Fruit fly (Drosophila melanogaster) whole organism, pupa: ENCODE measurements around the gene Srlp.

ENCODE experiments used
- CG10348 ChIP-seq: fragments of 200-800 bp; sonication (Bioruptor generic); IDR thresholded peaks from 2 replicates; pipeline ENCODE4 v1.3.6; 2022; ENCODE audit warnings: missing biosample characterization, missing genetic modification characterization
- CG12605 ChIP-seq: fragments of 200-800 bp; sonication (Bioruptor generic); IDR thresholded peaks from 2 replicates; pipeline ENCODE4 v1.3.6; 2022; ENCODE audit warnings: missing biosample characterization, missing genetic modification characterization
- CG13204 ChIP-seq: fragments of 200-800 bp; sonication (Bioruptor generic); optimal IDR thresholded peaks from 2 replicates; lab custom pipeline; 2018; ENCODE audit warnings: missing biosample characterization, mild to moderate bottlenecking, missing genetic modification characterization, moderate library complexity
- CG14655 ChIP-seq: fragments of 200-800 bp; sonication (Bioruptor generic); optimal IDR thresholded peaks from 3 replicates; lab custom pipeline; 2017; ENCODE audit warnings: mild to moderate bottlenecking, missing biosample characterization, missing genetic modification reagents, missing genetic modification characterization
- CG15710 ChIP-seq: fragments of 200-800 bp; sonication (Bioruptor generic); optimal IDR thresholded peaks from 2 replicates; lab custom pipeline; 2018; ENCODE audit warnings: missing biosample characterization, mild to moderate bottlenecking, missing genetic modification characterization, moderate library complexity
- CG17806 ChIP-seq: fragments of 200-800 bp; sonication (Bioruptor generic); optimal IDR thresholded peaks from 2 replicates; lab custom pipeline; 2018; ENCODE audit warnings: missing biosample characterization, mild to moderate bottlenecking, missing genetic modification characterization, moderate library complexity
- CG32121 ChIP-seq: fragments of 200-800 bp; sonication (Bioruptor generic); IDR thresholded peaks from 2 replicates; pipeline ENCODE4 v1.3.6; 2022; ENCODE audit warnings: missing biosample characterization, missing genetic modification characterization
- CG34367 ChIP-seq: fragments of 200-800 bp; sonication (Bioruptor generic); optimal IDR thresholded peaks from 2 replicates; lab custom pipeline; 2018; ENCODE audit warnings: missing biosample characterization, mild to moderate bottlenecking, missing genetic modification characterization
- CG4496 ChIP-seq: fragments of 200-800 bp; sonication (Bioruptor generic); IDR thresholded peaks from 3 replicates; pipeline ENCODE4 v1.3.6; 2022; ENCODE audit warnings: missing biosample characterization, missing genetic modification characterization
- CG8159 ChIP-seq: fragments of 200-800 bp; sonication (Bioruptor generic); optimal IDR thresholded peaks from 3 replicates; lab custom pipeline; 2018; ENCODE audit warnings: missing biosample characterization, mild to moderate bottlenecking, missing genetic modification characterization, moderate library complexity
- CG8301 ChIP-seq: fragments of 200-800 bp; sonication (Bioruptor generic); optimal IDR thresholded peaks from 2 replicates; lab custom pipeline; 2018; ENCODE audit warnings: missing biosample characterization, mild to moderate bottlenecking, missing genetic modification characterization
- CG9948 ChIP-seq: fragments of 200-800 bp; sonication (Bioruptor generic); optimal IDR thresholded peaks from 2 replicates; lab custom pipeline; 2018; ENCODE audit warnings: missing biosample characterization, mild to moderate bottlenecking, missing genetic modification characterization, moderate library complexity
- D1 ChIP-seq: fragments of 200-800 bp; sonication (Bioruptor generic); optimal IDR thresholded peaks from 2 replicates; lab custom pipeline; 2018; ENCODE audit warnings: missing biosample characterization, mild to moderate bottlenecking, missing genetic modification characterization, moderate library complexity
- EcR ChIP-seq: fragments of 200-800 bp; sonication (Bioruptor generic); optimal IDR thresholded peaks from 3 replicates; lab custom pipeline; 2019; ENCODE audit warnings: missing biosample characterization, missing genetic modification characterization, mild to moderate bottlenecking, moderate library complexity, missing genetic modification reagents
- Ets98B ChIP-seq: fragments of 200-800 bp; sonication (Bioruptor generic); IDR thresholded peaks from 2 replicates; pipeline ENCODE4 v1.3.6; 2022; ENCODE audit warnings: missing biosample characterization, missing genetic modification characterization
- Pif1A ChIP-seq: fragments of 200-800 bp; sonication (Bioruptor generic); optimal IDR thresholded peaks from 3 replicates; lab custom pipeline; 2016; ENCODE audit warnings: missing biosample characterization, missing genetic modification characterization
- Pif1B ChIP-seq: fragments of 200-800 bp; sonication (Bioruptor generic); optimal IDR thresholded peaks from 3 replicates; lab custom pipeline; 2016; ENCODE audit warnings: missing biosample characterization, missing genetic modification characterization
- Snoo ChIP-seq: fragments of 200-800 bp; sonication (Bioruptor generic); optimal IDR thresholded peaks from 3 replicates; lab custom pipeline; 2017; ENCODE audit warnings: missing biosample characterization, mild to moderate bottlenecking, missing genetic modification characterization, inconsistent platforms
- fd96Ca ChIP-seq: fragments of 200-800 bp; sonication (Bioruptor generic); IDR thresholded peaks from 3 replicates; pipeline ENCODE4 v1.3.6; 2022; ENCODE audit warnings: missing biosample characterization, missing genetic modification characterization
- gl ChIP-seq: fragments of 200-800 bp; sonication (Bioruptor generic); optimal IDR thresholded peaks from 2 replicates; lab custom pipeline; 2018; ENCODE audit warnings: missing biosample characterization, mild to moderate bottlenecking, missing genetic modification characterization
- rn ChIP-seq: fragments of 200-800 bp; sonication (Bioruptor generic); IDR thresholded peaks from 2 replicates; pipeline ENCODE4 v1.3.6; 2022; ENCODE audit warnings: missing biosample characterization, missing genetic modification characterization

The Srlp gene

dm6 chr3R:12445468-12445867, 11.6 kb downstream of the Srlp start:
- TF ChIP-seq Pif1A (GFP tag; lab: Kevin White, UChicago) (no peak), CG32121 (GFP tag; lab: Robert Waterston, UW) (no peak), EcR (GFP tag; lab: Kevin White, UChicago) (no peak), rn (GFP tag; lab: Robert Waterston, UW) (no peak), gl (tag; lab: Kevin White, UChicago) (no peak), fd96Ca (no peak), CG17806 (tag; lab: Kevin White, UChicago) (no peak), D1 (tag; lab: Kevin White, UChicago) (no peak), CG15710 (tag; lab: Kevin White, UChicago) (no peak)

- TF ChIP-seq CG8159 (tag; lab: Kevin White, UChicago) (no peak), D1 (tag; lab: Kevin White, UChicago) (no peak), CG34367 (tag; lab: Kevin White, UChicago) (no peak), CG8301 (tag; lab: Kevin White, UChicago) (no peak), CG32121 (GFP tag; lab: Robert Waterston, UW) (no peak), CG14655 (GFP tag; lab: Kevin White, UChicago) (no peak), CG17806 (tag; lab: Kevin White, UChicago) (no peak), CG13204 (no peak), CG9948 (tag; lab: Kevin White, UChicago) (no peak), CG10348 (GFP tag; lab: Robert Waterston, UW) (no peak)
These were observed 13.5 kb downstream of the Srlp start, which contains the start of gene vrs for dm6 chr3R:12447353-12447752. TSS of gene vrs (plus strand) at chr3R:12447653.

DNA sequence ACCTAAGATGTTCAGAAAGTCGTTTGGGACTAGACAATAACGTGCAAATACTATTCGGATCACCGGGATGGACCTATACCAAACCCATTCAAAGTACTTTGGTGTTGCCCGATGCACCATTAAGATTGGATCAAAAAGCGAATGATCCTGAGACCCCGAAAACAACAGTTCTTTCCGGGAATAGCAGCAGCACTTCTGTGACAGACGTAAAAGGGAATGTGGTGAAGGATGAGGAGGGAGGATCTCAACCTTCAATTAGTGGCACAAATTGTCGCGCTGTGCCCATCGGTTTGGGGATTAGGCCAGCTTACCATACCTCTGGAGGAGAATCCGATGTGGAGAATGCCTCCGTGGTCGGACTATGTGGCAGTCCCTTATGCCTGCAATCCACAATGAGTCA, 14.4 kb downstream of the Srlp start:
- TF ChIP-seq CG4496 (GFP tag; lab: Robert Waterston, UW) (no peak), CG13204 (no peak), rn (GFP tag; lab: Robert Waterston, UW) (no peak), EcR (GFP tag; lab: Kevin White, UChicago) (no peak), Pif1B (GFP tag; lab: Kevin White, UChicago) (no peak), CG9948 (tag; lab: Kevin White, UChicago) (no peak), CG8301 (tag; lab: Kevin White, UChicago) (no peak), CG8159 (tag; lab: Kevin White, UChicago) (no peak), CG12605 (no peak), CG34367 (tag; lab: Kevin White, UChicago) (no peak), CG17806 (tag; lab: Kevin White, UChicago) (no peak), CG14655 (GFP tag; lab: Kevin White, UChicago) (no peak), Pif1A (GFP tag; lab: Kevin White, UChicago) (no peak), fd96Ca (no peak), CG15710 (tag; lab: Kevin White, UChicago) (no peak), Snoo (tag; lab: Kevin White, UChicago) (no peak), CG10348 (GFP tag; lab: Robert Waterston, UW) (no peak), D1 (tag; lab: Kevin White, UChicago) (no peak), Ets98B (no peak), CG32121 (GFP tag; lab: Robert Waterston, UW) (no peak)
- TF ChIP-seq, all 21 proteins: peak for 0

dm6 chr3R:12448889-12449314, 15.0 kb downstream of the Srlp start, which contains the start of gene CG18549:
TSS of gene CG18549 (plus strand) at chr3R:12449296.
- TF ChIP-seq rn (GFP tag; lab: Robert Waterston, UW) (peak; percentile 100), CG32121 (GFP tag; lab: Robert Waterston, UW) (peak; percentile 100), gl (tag; lab: Kevin White, UChicago) (peak; percentile 99), CG4496 (GFP tag; lab: Robert Waterston, UW) (peak; percentile 100), CG10348 (GFP tag; lab: Robert Waterston, UW) (peak; percentile 99), fd96Ca (peak; percentile 100), EcR (GFP tag; lab: Kevin White, UChicago) (peak; percentile 91), Snoo (tag; lab: Kevin White, UChicago) (peak; percentile 100), CG8301 (tag; lab: Kevin White, UChicago) (peak; percentile 100), CG17806 (tag; lab: Kevin White, UChicago) (peak; percentile 100), CG13204 (peak; percentile 99), D1 (tag; lab: Kevin White, UChicago) (peak; percentile 100), Pif1A (GFP tag; lab: Kevin White, UChicago) (peak; percentile 100), CG14655 (GFP tag; lab: Kevin White, UChicago) (peak; percentile 100), CG8159 (tag; lab: Kevin White, UChicago) (peak; percentile 100), CG9948 (tag; lab: Kevin White, UChicago) (peak; percentile 100), CG34367 (tag; lab: Kevin White, UChicago) (peak; percentile 100), CG12605 (peak; percentile 100), Ets98B (peak; percentile 100), CG15710 (tag; lab: Kevin White, UChicago) (peak; percentile 100), Pif1B (GFP tag; lab: Kevin White, UChicago) (peak; percentile 100)
- TF ChIP-seq, all 21 proteins: peak for 21

- no peak for TF ChIP-seq D1 (tag; lab: Kevin White, UChicago)
- TF ChIP-seq fd96Ca: peak; percentile 24; the same call in 1 of the 3 replicates
- no peak; the same call in 2 of the 3 replicates for TF ChIP-seq CG4496 (GFP tag; lab: Robert Waterston, UW)
- TF ChIP-seq CG12605: no peak
- peak; percentile 34 for TF ChIP-seq EcR (GFP tag; lab: Kevin White, UChicago)
- peak; percentile 43 for TF ChIP-seq CG32121 (GFP tag; lab: Robert Waterston, UW)
- peak; percentile 5 for TF ChIP-seq CG9948 (tag; lab: Kevin White, UChicago)
- peak; percentile 51 for TF ChIP-seq gl (tag; lab: Kevin White, UChicago)
- TF ChIP-seq CG13204: peak; percentile 52
- TF ChIP-seq Pif1A (GFP tag; lab: Kevin White, UChicago): peak; percentile 5
- no peak for TF ChIP-seq CG14655 (GFP tag; lab: Kevin White, UChicago)
- peak; percentile 18 for TF ChIP-seq CG8159 (tag; lab: Kevin White, UChicago)
These were observed 15.8 kb downstream of the Srlp start for dm6 chr3R:12449617-12450242.
